Worm (Caenorhabditis elegans) whole organism, young adult: ENCODE measurements around the gene nas-9.

ENCODE experiments used
- B0019.2 ChIP-seq: fragments of 200-800 bp; sonication (Bioruptor generic); conservative IDR thresholded peaks from 2 replicates; pipeline ENCODE4 v1.3.6; 2022; ENCODE audit warnings: missing genetic modification reagents, missing genetic modification characterization, missing compliant biosample characterization
- B0336.3 ChIP-seq: fragments of 200-800 bp; sonication (Bioruptor generic); IDR thresholded peaks from 2 replicates; pipeline ENCODE4 v1.3.6; 2022; ENCODE audit warnings: missing genetic modification characterization, missing compliant biosample characterization
- C17E4.6 ChIP-seq: fragments of 200-800 bp; sonication (Bioruptor generic); IDR thresholded peaks from 2 replicates; pipeline ENCODE4 v1.3.6; 2022; ENCODE audit warnings: missing genetic modification reagents, missing genetic modification characterization, missing compliant biosample characterization
- F10E7.11 ChIP-seq: sonication (generic microtip); optimal IDR thresholded peaks from 2 replicates; lab custom pipeline; 2017; ENCODE audit warnings: mild to moderate bottlenecking, missing genetic modification characterization, moderate library complexity, missing compliant biosample characterization
- F49E8.2 ChIP-seq: sonication (generic microtip); optimal IDR thresholded peaks from 3 replicates; lab custom pipeline; 2017; ENCODE audit warnings: missing genetic modification characterization, mild to moderate bottlenecking, missing compliant biosample characterization, antibody characterized with exemption, moderate library complexity; ENCODE audit not compliant: insufficient read depth
- F57A8.1 ChIP-seq: fragments of 200-800 bp; sonication (Bioruptor generic); optimal IDR thresholded peaks from 2 replicates; lab custom pipeline; 2018; ENCODE audit warnings: mild to moderate bottlenecking, missing genetic modification characterization, moderate library complexity, missing compliant biosample characterization
- Y67H2A.10 ChIP-seq: fragments of 200-800 bp; sonication (Bioruptor generic); conservative IDR thresholded peaks from 2 replicates; pipeline ENCODE4 v1.3.6; 2022; ENCODE audit warnings: missing genetic modification reagents, missing genetic modification characterization, missing compliant biosample characterization
- ZK185.1 ChIP-seq: sonication (generic microtip); optimal IDR thresholded peaks from 2 replicates; lab custom pipeline; 2016; ENCODE audit warnings: mild to moderate bottlenecking, missing genetic modification characterization, missing compliant biosample characterization; ENCODE audit not compliant: poor library complexity, severe bottlenecking
- akir-1 ChIP-seq: fragments of 200-800 bp; sonication (Bioruptor generic); optimal IDR thresholded peaks from 2 replicates; lab custom pipeline; 2018; ENCODE audit warnings: mild to moderate bottlenecking, missing genetic modification characterization, moderate library complexity, missing compliant biosample characterization
- ama-1 ChIP-seq, 3 experiments: fragments of 150-350 bp in 1 of 3; sonication (generic microtip) in 2 of 3; optimal IDR thresholded peaks; 2 replicates each; lab custom pipeline; 2014 to 2018; ENCODE audit warnings: missing biosample characterization in 2 of 3, missing genetic modification characterization in 2 of 3, missing genetic modification reagents in 2 of 3
- aptf-2 ChIP-seq: fragments of 200-800 bp; sonication (Bioruptor generic); conservative IDR thresholded peaks from 2 replicates; pipeline ENCODE4 v1.3.6; 2022; ENCODE audit warnings: missing genetic modification reagents, missing genetic modification characterization, missing compliant biosample characterization
- attf-3 ChIP-seq: fragments of 200-800 bp; sonication (Bioruptor generic); conservative IDR thresholded peaks from 2 replicates; pipeline ENCODE4 v1.3.6; 2022; ENCODE audit warnings: missing genetic modification reagents, missing genetic modification characterization, missing compliant biosample characterization
- attf-6 ChIP-seq: fragments of 200-800 bp; sonication (Bioruptor generic); IDR thresholded peaks from 2 replicates; pipeline ENCODE4 v1.3.6; 2022; ENCODE audit warnings: missing genetic modification reagents, missing genetic modification characterization, missing compliant biosample characterization
- bed-1 ChIP-seq: fragments of 200-800 bp; sonication (Bioruptor generic); IDR thresholded peaks from 2 replicates; pipeline ENCODE4 v1.3.6; 2022; ENCODE audit warnings: missing genetic modification reagents, missing genetic modification characterization, missing compliant biosample characterization
- ccch-3 ChIP-seq: fragments of 200-800 bp; sonication (Bioruptor generic); optimal IDR thresholded peaks from 2 replicates; lab custom pipeline; 2018; ENCODE audit warnings: mild to moderate bottlenecking, missing genetic modification characterization, missing compliant biosample characterization
- cebp-1 ChIP-seq, 2 experiments: fragments of 200-800 bp in 1 of 2; sonication (Bioruptor generic) in 1 of 2; sonication (generic microtip) in 1 of 2; IDR thresholded peaks in 1 of 2; optimal IDR thresholded peaks in 1 of 2; 2 replicates each; pipeline versions ENCODE4 v1.3.6 to Lab custom; 2017 to 2022; ENCODE audit warnings: missing compliant biosample characterization in 2 of 2, missing genetic modification characterization in 2 of 2, mild to moderate bottlenecking in 1 of 2, missing genetic modification reagents in 1 of 2, moderate library complexity in 1 of 2
- cebp-2 ChIP-seq: fragments of 200-800 bp; sonication (Bioruptor generic); IDR thresholded peaks from 2 replicates; pipeline ENCODE4 v1.3.6; 2022; ENCODE audit warnings: missing genetic modification characterization, missing compliant biosample characterization
- ceh-27 ChIP-seq: fragments of 200-800 bp; sonication (Bioruptor generic); optimal IDR thresholded peaks from 2 replicates; lab custom pipeline; 2018; ENCODE audit warnings: mild to moderate bottlenecking, missing genetic modification characterization, moderate library complexity, missing compliant biosample characterization
- dpl-1 ChIP-seq: fragments of 150-350 bp; optimal IDR thresholded peaks from 2 replicates; lab custom pipeline; 2014; ENCODE audit warnings: missing biosample characterization, missing genetic modification reagents, missing genetic modification characterization
- ets-4 ChIP-seq: fragments of 200-800 bp; sonication (Bioruptor generic); optimal IDR thresholded peaks from 2 replicates; lab custom pipeline; 2018; ENCODE audit warnings: mild to moderate bottlenecking, missing genetic modification characterization, missing compliant biosample characterization
- fkh-3 ChIP-seq: sonication (generic microtip); optimal IDR thresholded peaks from 2 replicates; lab custom pipeline; 2016; ENCODE audit warnings: mild to moderate bottlenecking, missing genetic modification characterization, missing compliant biosample characterization
- hmg-20 ChIP-seq: fragments of 200-800 bp; sonication (Bioruptor generic); IDR thresholded peaks from 2 replicates; pipeline ENCODE4 v1.3.6; 2022; ENCODE audit warnings: missing genetic modification reagents, missing genetic modification characterization, missing compliant biosample characterization
- let-526 ChIP-seq: fragments of 200-800 bp; sonication (Bioruptor generic); IDR thresholded peaks from 2 replicates; pipeline ENCODE4 v1.3.6; 2022; ENCODE audit warnings: missing genetic modification reagents, missing genetic modification characterization, missing compliant biosample characterization
- madf-6 ChIP-seq: fragments of 200-800 bp; sonication (Bioruptor generic); IDR thresholded peaks from 2 replicates; pipeline ENCODE4 v1.3.6; 2022; ENCODE audit warnings: missing genetic modification reagents, missing genetic modification characterization, missing compliant biosample characterization
- nhr-179 ChIP-seq: sonication (generic microtip); optimal IDR thresholded peaks from 2 replicates; lab custom pipeline; 2016; ENCODE audit warnings: mild to moderate bottlenecking, missing genetic modification characterization, missing compliant biosample characterization
- repo-1 ChIP-seq: sonication (generic microtip); optimal IDR thresholded peaks from 2 replicates; lab custom pipeline; 2017; ENCODE audit warnings: mild to moderate bottlenecking, missing genetic modification characterization, missing compliant biosample characterization
- snpc-1.1 ChIP-seq: sonication (generic microtip); optimal IDR thresholded peaks from 2 replicates; lab custom pipeline; 2017; ENCODE audit warnings: missing genetic modification characterization, mild to moderate bottlenecking, missing compliant biosample characterization, antibody characterized with exemption, moderate library complexity, missing genotype, missing genetic modification reagents; ENCODE audit not compliant: insufficient read depth
- snpc-4 ChIP-seq, 5 experiments: fragments of 150-350 bp in 1 of 5; sonication (generic microtip) in 4 of 5; optimal IDR thresholded peaks; 2 replicates each; lab custom pipeline; 2014 to 2018; ENCODE audit warnings: missing genetic modification characterization in 5 of 5, missing biosample characterization in 3 of 5, antibody characterized with exemption in 2 of 5, mild to moderate bottlenecking in 2 of 5, missing compliant biosample characterization in 2 of 5, missing genotype in 2 of 5, moderate library complexity in 2 of 5, missing genetic modification reagents in 1 of 5
- somi-1 ChIP-seq: fragments of 200-800 bp; sonication (Bioruptor generic); optimal IDR thresholded peaks from 2 replicates; lab custom pipeline; 2018; ENCODE audit warnings: mild to moderate bottlenecking, missing genetic modification characterization, missing compliant biosample characterization
- tbp1 ChIP-seq: fragments of 200-800 bp; sonication (Bioruptor generic); optimal IDR thresholded peaks from 2 replicates; lab custom pipeline; 2018; ENCODE audit warnings: mild to moderate bottlenecking, missing genetic modification characterization, missing compliant biosample characterization
- zfh-2 ChIP-seq: fragments of 200-800 bp; sonication (Bioruptor generic); conservative IDR thresholded peaks from 2 replicates; pipeline ENCODE4 v1.3.6; 2022; ENCODE audit warnings: missing genetic modification reagents, missing genetic modification characterization, missing compliant biosample characterization
- ztf-18 ChIP-seq: sonication (generic microtip); optimal IDR thresholded peaks from 2 replicates; lab custom pipeline; 2016; ENCODE audit warnings: missing genotype, mild to moderate bottlenecking, missing genetic modification characterization, missing compliant biosample characterization

Gene nas-9

DNA sequence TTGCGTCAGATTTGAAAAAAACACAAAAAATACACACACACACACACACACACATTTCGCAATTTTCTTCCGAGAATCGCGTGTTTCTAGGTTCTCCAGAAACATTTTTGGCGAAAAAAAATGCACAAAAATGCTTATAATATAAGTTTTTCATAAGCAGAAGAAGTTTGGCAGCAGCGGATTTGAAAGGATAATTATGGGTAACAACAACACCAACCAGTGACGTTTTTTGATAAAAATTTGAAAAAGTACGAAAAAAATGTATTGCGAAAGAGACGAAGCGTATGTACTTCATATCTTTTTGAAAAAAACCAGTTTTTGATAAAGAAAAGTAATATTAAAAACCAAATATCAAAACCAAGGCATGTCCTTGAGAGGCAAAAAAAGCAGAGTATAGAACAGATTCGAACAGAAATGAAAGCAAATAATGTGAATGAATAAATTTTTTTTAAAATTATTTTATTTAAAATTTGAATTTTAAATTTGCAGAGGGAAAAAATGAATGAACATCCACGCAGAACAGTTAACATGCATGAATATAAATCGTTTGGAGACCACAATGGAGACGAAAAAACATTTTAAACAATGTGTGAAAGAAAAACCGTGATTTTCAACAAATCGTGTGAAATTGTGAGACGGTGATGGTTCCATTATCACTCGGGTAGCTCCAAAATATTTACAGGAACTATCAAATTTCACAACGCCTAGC, 16.0 kb downstream of the nas-9 start (continued):
- TF ChIP-seq zfh-2 (GFP tag; lab: Robert Waterston, UW) = no peak
- no peak for TF ChIP-seq ztf-18 (tag; lab: Kevin White, UChicago)
- no peak for TF ChIP-seq ets-4 (GFP tag; lab: Kevin White, UChicago)
- peak; percentile 48 for TF ChIP-seq fkh-3 (tag; lab: Kevin White, UChicago)
- no peak for TF ChIP-seq snpc-1.1 (tag; lab: Kevin White, UChicago)
- peak; percentile 33 for TF ChIP-seq ccch-3
- peak; percentile 85 for TF ChIP-seq B0336.3
- TF ChIP-seq aptf-2 = no peak
- TF ChIP-seq snpc-4 (GFP tag; optimal IDR thresholded peaks at IDR 0.05; lab: Kevin White, UChicago) = no peak
- TF ChIP-seq snpc-4 (tag; optimal IDR thresholded peaks at IDR 0.05; lab: Kevin White, UChicago) = peak in 2 of 4 experiments; percentile 30 to 37
- no peak for TF ChIP-seq ceh-27 (GFP tag; lab: Kevin White, UChicago)
- no peak for TF ChIP-seq hmg-20
- no peak for TF ChIP-seq akir-1
- no peak for TF ChIP-seq nhr-179 (tag; lab: Kevin White, UChicago)
- TF ChIP-seq ZK185.1 (tag; lab: Kevin White, UChicago) = peak; percentile 68
- TF ChIP-seq F49E8.2 (tag; lab: Kevin White, UChicago) = peak; percentile 14
- peak; percentile 3 for TF ChIP-seq tbp1

DNA sequence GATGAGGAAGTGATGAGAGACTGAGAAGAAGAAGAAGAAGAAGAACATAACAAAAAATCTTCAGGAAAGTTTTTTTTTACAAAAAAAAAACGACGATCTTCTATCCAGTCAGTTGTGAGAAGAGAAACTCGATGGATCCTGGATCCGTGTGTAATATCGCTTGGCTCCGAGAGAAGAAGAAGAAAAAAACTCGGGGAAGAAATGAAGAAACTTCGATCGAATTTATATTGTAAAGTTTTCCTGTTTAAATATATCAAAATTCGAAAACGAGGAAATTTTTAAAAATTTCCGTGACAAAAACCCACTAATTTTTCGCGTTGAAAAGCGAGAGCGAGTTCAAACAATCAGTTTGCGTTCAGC, 16.5 kb downstream of the nas-9 start, which contains the start of gene adss-1:
Gene adss-1, minus strand, starts transcription at position 101 of the 360 bp plus-strand sequence.
- no peak for TF ChIP-seq F57A8.1 (GFP tag; lab: Kevin White, UChicago)

DNA sequence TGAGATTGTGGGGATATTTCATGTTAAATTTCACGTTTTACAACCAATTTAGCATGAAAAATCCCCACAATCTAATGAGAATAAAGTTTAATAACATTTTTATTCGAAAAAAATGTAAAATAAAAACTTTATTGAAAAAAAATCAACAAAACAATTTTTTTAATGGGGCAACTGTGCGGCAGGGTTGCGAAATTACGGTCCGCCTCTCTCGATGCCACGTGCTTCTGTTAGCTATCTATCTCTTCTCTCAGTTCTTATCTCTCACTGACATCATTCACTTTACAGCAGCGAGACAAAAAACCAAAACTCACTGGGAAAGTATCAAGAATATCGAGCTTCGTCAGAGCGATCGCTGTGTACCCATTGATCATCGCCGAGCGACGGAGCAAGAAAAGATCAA, 19.2 kb downstream of the nas-9 start:
- TF ChIP-seq cebp-1 (GFP tag; IDR thresholded peaks at IDR 0.05; lab: Robert Waterston, UW) (peak; percentile 84), cebp-1 (tag; optimal IDR thresholded peaks at IDR 0.05; lab: Kevin White, UChicago) (peak; percentile 95), attf-6 (GFP tag; lab: Robert Waterston, UW) (no peak), dpl-1 (GFP tag; lab: Kevin White, UChicago) (no peak), somi-1 (GFP tag; lab: Kevin White, UChicago) (peak; percentile 36), Y67H2A.10 (GFP tag; lab: Robert Waterston, UW) (no peak), B0019.2 (no peak)

DNA sequence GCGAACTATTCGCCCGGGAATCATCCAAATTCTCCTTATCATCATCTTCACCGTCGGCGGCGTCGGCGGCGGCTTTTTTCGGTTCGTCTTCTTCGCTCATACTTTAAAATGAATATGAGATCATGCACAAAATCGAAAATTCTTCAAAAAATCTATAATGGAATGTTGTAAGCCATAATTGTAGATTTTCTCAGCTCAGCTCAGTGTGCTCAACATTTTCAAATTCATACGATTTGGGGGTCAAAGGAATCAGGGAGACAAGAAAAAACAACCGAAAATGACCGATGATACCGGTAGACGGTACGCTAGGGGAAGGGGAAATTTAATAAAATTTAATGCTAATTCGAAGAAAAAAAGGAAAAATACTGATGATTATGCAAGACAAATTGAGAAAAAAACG, 21.2 kb downstream of the nas-9 start, which contains the start of gene ccep-97:
Gene ccep-97, minus strand, starts transcription at position 101 of the 400 bp plus-strand sequence.
- peak; percentile 31; the same call in 1 of the 2 replicates for TF ChIP-seq madf-6
- no peak for TF ChIP-seq cebp-1 (GFP tag; IDR thresholded peaks at IDR 0.05; lab: Robert Waterston, UW)
- TF ChIP-seq cebp-1 (tag; optimal IDR thresholded peaks at IDR 0.05; lab: Kevin White, UChicago) = no peak
- TF ChIP-seq, all 124 proteins: peak for 1

DNA sequence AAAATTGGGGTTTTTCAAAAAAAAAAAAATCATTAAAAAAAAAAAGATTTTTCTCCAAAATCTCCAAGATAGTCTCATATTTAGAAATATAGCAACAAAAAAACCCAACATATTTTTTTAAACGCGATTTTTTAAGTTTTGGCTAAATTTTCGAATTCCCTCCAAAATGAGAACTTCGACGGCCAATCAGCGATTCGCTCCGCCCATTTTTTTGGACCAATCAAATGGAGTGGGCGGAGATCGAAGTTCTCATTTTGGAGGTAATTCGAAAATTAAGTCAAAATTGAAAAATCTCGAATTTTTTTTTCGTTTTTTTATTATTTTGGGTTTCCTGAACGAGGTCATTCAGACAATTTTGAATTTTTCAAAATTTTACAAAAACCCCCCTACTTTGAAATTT, 26.0 kb downstream of the nas-9 start:
- TF ChIP-seq ZK185.1 (tag; lab: Kevin White, UChicago) (no peak), F49E8.2 (tag; lab: Kevin White, UChicago) (no peak), F10E7.11 (tag; lab: Kevin White, UChicago) (no peak), C17E4.6 (GFP tag; lab: Robert Waterston, UW) (no peak), bed-1 (no peak), cebp-2 (GFP tag; lab: Robert Waterston, UW) (no peak), repo-1 (tag; lab: Kevin White, UChicago) (no peak), akir-1 (no peak), tbp1 (no peak), nhr-179 (tag; lab: Kevin White, UChicago) (no peak), ama-1 (optimal IDR thresholded peaks at IDR 0.05; lab: Kevin White, UChicago) (no peak), ama-1 (GFP tag; optimal IDR thresholded peaks at IDR 0.05; lab: Kevin White, UChicago) (no peak), let-526 (GFP tag; lab: Robert Waterston, UW) (no peak), attf-3 (GFP tag; lab: Robert Waterston, UW) (no peak)
